Fruit fly (Drosophila melanogaster): Measurements from ENCODE around the gene CG10097.
A peak's percentile ranks its signal among the peaks of the same experiment; 100 is the strongest.

The CG10097 gene

dm6 chr3R:12382563-12382962 is 13.2 kb downstream of the CG10097 start, which contains the start of gene CG10035:
Gene CG10035 (minus strand): TSS chr3R:12382691.
- no peak for TF ChIP-seq CG8119 (GFP tag; IDR thresholded peaks at IDR 0.05)
- TF ChIP-seq fd85E (GFP tag; optimal IDR thresholded peaks at IDR 0.05): no peak
- TF ChIP-seq CG8319 (GFP tag; optimal IDR thresholded peaks at IDR 0.05): no peak
- TF ChIP-seq CG6163 (GFP tag; IDR thresholded peaks at IDR 0.05): no peak
- TF ChIP-seq Ets96B (tag; optimal IDR thresholded peaks at IDR 0.05): no peak
- TF ChIP-seq Blimp-1 (GFP tag; optimal IDR thresholded peaks at IDR 0.05): no peak
- TF ChIP-seq dsx (GFP tag; optimal IDR thresholded peaks at IDR 0.05; ENCODE audit: poor library complexity, severe bottlenecking): no peak
- TF ChIP-seq CG8632 (GFP tag; optimal IDR thresholded peaks at IDR 0.05): no peak
- TF ChIP-seq Gug (GFP tag; IDR thresholded peaks at IDR 0.05): no peak
- TF ChIP-seq spab (GFP tag; optimal IDR thresholded peaks at IDR 0.05): no peak
- no peak for TF ChIP-seq CG32006 (GFP tag; optimal IDR thresholded peaks at IDR 0.05)
- TF ChIP-seq pdm3 (GFP tag; optimal IDR thresholded peaks at IDR 0.05): no peak
- TF ChIP-seq Eip75B (GFP tag; optimal IDR thresholded peaks at IDR 0.05): no peak
- TF ChIP-seq dac (GFP tag; optimal IDR thresholded peaks at IDR 0.05): no peak
- TF ChIP-seq CG6808 (GFP tag; optimal IDR thresholded peaks at IDR 0.05): no peak
- no peak for TF ChIP-seq CG6792 (GFP tag; optimal IDR thresholded peaks at IDR 0.05)
- TF ChIP-seq CG11294 (GFP tag; IDR thresholded peaks at IDR 0.05): no peak

dm6 chr3R:12381130-12381700 is 14.6 kb downstream of the CG10097 start:
- TF ChIP-seq CG8119 (GFP tag; IDR thresholded peaks at IDR 0.05) (peak; percentile 66), Eip78C (GFP tag) (peak; percentile 60), Gug (GFP tag; IDR thresholded peaks at IDR 0.05) (0 out of 2 replicates have a peak, but pooled peaks have one; percentile 38), CG15336 (GFP tag; IDR thresholded peaks at IDR 0.05) (peak; percentile 74), dac (GFP tag; optimal IDR thresholded peaks at IDR 0.05) (peak; percentile 23), fkh (GFP tag; optimal IDR thresholded peaks at IDR 0.05) (no peak), Sox14 (GFP tag; optimal IDR thresholded peaks at IDR 0.05) (peak; percentile 0), CG11294 (GFP tag; IDR thresholded peaks at IDR 0.05) (peak; percentile 31; the same call in 1 of the 2 replicates), CG6276 (GFP tag; optimal IDR thresholded peaks at IDR 0.05) (peak; percentile 44), CG4318 (GFP tag; optimal IDR thresholded peaks at IDR 0.05) (peak; percentile 54), svp (GFP tag) (peak; percentile 70), CG6854 (GFP tag; optimal IDR thresholded peaks at IDR 0.05) (no peak), net (GFP tag; optimal IDR thresholded peaks at IDR 0.05) (peak; percentile 3), Lpt (GFP tag; optimal IDR thresholded peaks at IDR 0.05) (peak; percentile 45), CG6792 (GFP tag; optimal IDR thresholded peaks at IDR 0.05) (no peak), achi (GFP tag; optimal IDR thresholded peaks at IDR 0.05) (peak; percentile 27), pdm3 (GFP tag; optimal IDR thresholded peaks at IDR 0.05) (peak; percentile 34), Hr4 (GFP tag; optimal IDR thresholded peaks at IDR 0.05) (peak; percentile 54), CG6163 (GFP tag; IDR thresholded peaks at IDR 0.05) (peak; percentile 77), CG32006 (GFP tag; optimal IDR thresholded peaks at IDR 0.05) (peak; percentile 78), eg (GFP tag; IDR thresholded peaks at IDR 0.05) (peak; percentile 54), Eip75B (GFP tag; optimal IDR thresholded peaks at IDR 0.05) (no peak), dsx (GFP tag; optimal IDR thresholded peaks at IDR 0.05; ENCODE audit: poor library complexity, severe bottlenecking) (no peak)

- TF ChIP-seq vri (GFP tag; optimal IDR thresholded peaks at IDR 0.05) (no peak), eg (GFP tag; IDR thresholded peaks at IDR 0.05) (no peak), svp (GFP tag) (no peak), pdm3 (GFP tag; optimal IDR thresholded peaks at IDR 0.05) (no peak), fd85E (GFP tag; optimal IDR thresholded peaks at IDR 0.05) (no peak), CG6163 (GFP tag; IDR thresholded peaks at IDR 0.05) (no peak), CG11902 (GFP tag; optimal IDR thresholded peaks at IDR 0.05) (no peak), dsx (GFP tag; optimal IDR thresholded peaks at IDR 0.05; ENCODE audit: poor library complexity, severe bottlenecking) (no peak), Ets96B (tag; optimal IDR thresholded peaks at IDR 0.05) (no peak)
These were observed 16.1 kb downstream of the CG10097 start, which contains the start of gene GstD8 for dm6 chr3R:12379708-12380107. Gene GstD8 (plus strand): TSS chr3R:12380008.

dm6 chr3R:12379249-12379648 is 16.5 kb downstream of the CG10097 start:
- TF ChIP-seq vri (GFP tag; optimal IDR thresholded peaks at IDR 0.05) (peak; percentile 84), CG6276 (GFP tag; optimal IDR thresholded peaks at IDR 0.05) (no peak), esn (GFP tag; optimal IDR thresholded peaks at IDR 0.05) (no peak)
